Fruit fly (Drosophila melanogaster) whole organism, embryonic: Measurements from ENCODE around the gene CG34427.

Experiments used
- Abd-B ChIP-seq: fragments of 200-800 bp; sonication (Bioruptor generic); optimal IDR thresholded peaks from 2 replicates; lab custom pipeline; 2018; ENCODE audit warnings: missing biosample characterization, mild to moderate bottlenecking, missing genetic modification characterization, moderate library complexity
- Antp ChIP-seq: fragments of 200-800 bp; sonication (Bioruptor generic); optimal IDR thresholded peaks from 3 replicates; lab custom pipeline; 2016; ENCODE audit warnings: missing biosample characterization, missing genetic modification characterization
- Awh ChIP-seq: fragments of 200-800 bp; sonication (Bioruptor generic); IDR thresholded peaks from 2 replicates; pipeline ENCODE4, ENCODE4 v1.3.6; 2022; ENCODE audit warnings: missing biosample characterization, missing genetic modification characterization
- B-H1 ChIP-seq: fragments of 200-800 bp; sonication (Bioruptor generic); IDR thresholded peaks from 3 replicates; pipeline ENCODE4 v1.3.6; 2022; ENCODE audit warnings: missing biosample characterization, missing genetic modification characterization
- CG10274 ChIP-seq: fragments of 200-800 bp; sonication (Bioruptor generic); optimal IDR thresholded peaks from 3 replicates; lab custom pipeline; 2017; ENCODE audit warnings: missing biosample characterization, mild to moderate bottlenecking, missing genetic modification characterization
- CG10366 ChIP-seq: fragments of 200-800 bp; sonication (Bioruptor generic); IDR thresholded peaks from 2 replicates; pipeline ENCODE4 v1.3.6; 2022; ENCODE audit warnings: missing biosample characterization, missing genetic modification characterization
- CG11696 ChIP-seq: fragments of 200-800 bp; sonication (Bioruptor generic); IDR thresholded peaks from 2 replicates; pipeline ENCODE4 v1.3.6; 2022; ENCODE audit warnings: missing biosample characterization, missing genetic modification characterization
- CG11723 ChIP-seq: fragments of 200-800 bp; sonication (Bioruptor generic); optimal IDR thresholded peaks from 2 replicates; lab custom pipeline; 2017; ENCODE audit warnings: missing biosample characterization, mild to moderate bottlenecking, missing genetic modification characterization
- CG12104 ChIP-seq: fragments of 200-800 bp; sonication (Bioruptor generic); optimal IDR thresholded peaks from 3 replicates; lab custom pipeline; 2016; ENCODE audit warnings: missing biosample characterization, missing genetic modification characterization
- CG14441 ChIP-seq: fragments of 200-800 bp; sonication (Bioruptor generic); IDR thresholded peaks from 2 replicates; pipeline ENCODE4 v1.3.6; 2022; ENCODE audit warnings: missing biosample characterization, missing genetic modification characterization
- CG14710 ChIP-seq: fragments of 200-800 bp; sonication (Bioruptor generic); optimal IDR thresholded peaks from 3 replicates; lab custom pipeline; 2019; ENCODE audit warnings: missing biosample characterization, mild to moderate bottlenecking, missing genetic modification characterization, moderate library complexity
- CG5953 ChIP-seq: fragments of 200-800 bp; sonication (Bioruptor generic); IDR thresholded peaks from 2 replicates; pipeline ENCODE4 v1.3.6; 2022; ENCODE audit warnings: missing biosample characterization, missing genetic modification characterization
- CG7963 ChIP-seq: fragments of 200-800 bp; sonication (Bioruptor generic); IDR thresholded peaks from 3 replicates; pipeline ENCODE4 v1.3.6; 2022; ENCODE audit warnings: missing biosample characterization, missing genetic modification characterization; ENCODE audit not compliant: partially characterized antibody
- CG8388 ChIP-seq: fragments of 200-800 bp; sonication (Bioruptor generic); optimal IDR thresholded peaks from 2 replicates; lab custom pipeline; 2019; ENCODE audit warnings: missing biosample characterization, mild to moderate bottlenecking, missing genetic modification characterization, moderate library complexity
- D ChIP-seq, 2 experiments: fragments of 200-800 bp in 1 of 2; fragments of >200 bp in 1 of 2; sonication (Bioruptor generic) in 1 of 2; optimal IDR thresholded peaks; 2 replicates in 1 of 2; 3 replicates in 1 of 2; lab custom pipeline; 2017; ENCODE audit warnings: mild to moderate bottlenecking in 1 of 2, missing biosample characterization in 1 of 2, missing genetic modification characterization in 1 of 2, missing genetic modification reagents in 1 of 2
- D19A ChIP-seq: fragments of 200-800 bp; optimal IDR thresholded peaks from 3 replicates; lab custom pipeline; 2019; ENCODE audit warnings: missing biosample characterization, mild to moderate bottlenecking, missing genetic modification characterization, moderate library complexity
- Ets65A ChIP-seq: fragments of 200-800 bp; sonication (Bioruptor generic); peaks from one replicate; lab custom pipeline; 2016; ENCODE audit warnings: missing biosample characterization, missing genetic modification characterization
- H2.0 ChIP-seq: fragments of 200-800 bp; sonication (Bioruptor generic); IDR thresholded peaks from 2 replicates; pipeline ENCODE4 v1.3.6; 2022; ENCODE audit warnings: missing biosample characterization, missing genetic modification characterization
- HLH3B ChIP-seq: fragments of 200-800 bp; sonication (Bioruptor generic); IDR thresholded peaks from 2 replicates; pipeline ENCODE4 v1.3.6; 2022; ENCODE audit warnings: missing biosample characterization, missing genetic modification characterization
- HLHmδ ChIP-seq: fragments of 200-800 bp; sonication (Bioruptor generic); optimal IDR thresholded peaks from 2 replicates; lab custom pipeline; 2018; ENCODE audit warnings: missing biosample characterization, mild to moderate bottlenecking, missing genetic modification characterization, moderate library complexity
- HmgZ ChIP-seq: fragments of 200-800 bp; sonication (Bioruptor generic); optimal IDR thresholded peaks from 2 replicates; lab custom pipeline; 2018; ENCODE audit warnings: missing biosample characterization, mild to moderate bottlenecking, missing genetic modification characterization
- Hr78 ChIP-seq, 2 experiments: fragments of 200-800 bp in 1 of 2; fragments of >200 bp in 1 of 2; sonication (Bioruptor generic) in 1 of 2; optimal IDR thresholded peaks; 2 replicates each; lab custom pipeline; 2017 to 2019; ENCODE audit warnings: missing biosample characterization in 2 of 2, missing genetic modification characterization in 2 of 2, mild to moderate bottlenecking in 1 of 2, moderate library complexity in 1 of 2
- Mrtf ChIP-seq: fragments of 200-800 bp; sonication (Bioruptor generic); IDR thresholded peaks from 3 replicates; pipeline ENCODE4 v1.3.6; 2022; ENCODE audit warnings: missing biosample characterization, missing genetic modification characterization
- Optix ChIP-seq: fragments of 200-800 bp; sonication (Bioruptor generic); IDR thresholded peaks from 3 replicates; pipeline ENCODE4 v1.3.6; 2022; ENCODE audit warnings: missing biosample characterization, missing genetic modification characterization
- PHDP ChIP-seq: fragments of 200-800 bp; sonication (Bioruptor generic); optimal IDR thresholded peaks from 3 replicates; lab custom pipeline; 2018; ENCODE audit warnings: missing biosample characterization, mild to moderate bottlenecking, missing genetic modification characterization, moderate library complexity
- Xrp1 ChIP-seq: fragments of 200-800 bp; sonication (Bioruptor generic); IDR thresholded peaks from 2 replicates; pipeline ENCODE4 v1.3.6; 2022; ENCODE audit warnings: missing biosample characterization, missing genetic modification characterization
- amos ChIP-seq: fragments of 200-800 bp; sonication (Bioruptor generic); IDR thresholded peaks from 2 replicates; pipeline ENCODE4 v1.3.6; 2022; ENCODE audit warnings: missing biosample characterization, missing genetic modification characterization; ENCODE audit not compliant: partially characterized antibody
- ap ChIP-seq: fragments of 200-800 bp; sonication (Bioruptor generic); IDR thresholded peaks from 2 replicates; pipeline ENCODE4 v1.3.6; 2022; ENCODE audit warnings: missing biosample characterization, missing genetic modification characterization
- ase ChIP-seq: fragments of 200-800 bp; sonication (Bioruptor generic); IDR thresholded peaks from 3 replicates; pipeline ENCODE4 v1.3.6; 2022; ENCODE audit warnings: missing biosample characterization, missing genetic modification characterization
- bigmax ChIP-seq: fragments of 200-800 bp; sonication (Bioruptor generic); optimal IDR thresholded peaks from 2 replicates; lab custom pipeline; 2018; ENCODE audit warnings: missing biosample characterization, mild to moderate bottlenecking, missing genetic modification characterization
- bowl ChIP-seq: fragments of 200-800 bp; sonication (Bioruptor generic); IDR thresholded peaks from 2 replicates; pipeline ENCODE4 v1.3.6; 2022; ENCODE audit warnings: missing biosample characterization, missing genetic modification characterization
- ci ChIP-seq: fragments of 200-800 bp; sonication (Bioruptor generic); IDR thresholded peaks from 3 replicates; pipeline ENCODE4 v1.3.6; 2022; ENCODE audit warnings: missing biosample characterization, missing genetic modification characterization
- croc ChIP-seq: fragments of 200-800 bp; sonication (Bioruptor generic); conservative IDR thresholded peaks from 3 replicates; pipeline ENCODE4 v1.3.6; 2022; ENCODE audit warnings: missing biosample characterization, missing genetic modification characterization
- cwo ChIP-seq: fragments of 200-800 bp; sonication (Bioruptor generic); optimal IDR thresholded peaks from 3 replicates; lab custom pipeline; 2017; ENCODE audit warnings: missing biosample characterization, missing genetic modification characterization, mild to moderate bottlenecking, moderate library complexity, missing genetic modification reagents
- esg ChIP-seq: fragments of 200-800 bp; sonication (Bioruptor generic); conservative IDR thresholded peaks from 2 replicates; pipeline ENCODE4 v1.3.6; 2022; ENCODE audit warnings: missing biosample characterization, missing genetic modification characterization
- gro ChIP-seq: fragments of 200-800 bp; sonication (Bioruptor generic); optimal IDR thresholded peaks from 2 replicates; lab custom pipeline; 2016; ENCODE audit warnings: missing biosample characterization, missing genetic modification characterization
- onecut ChIP-seq: fragments of 200-800 bp; sonication (Bioruptor generic); IDR thresholded peaks from 2 replicates; pipeline ENCODE4 v1.3.6; 2022; ENCODE audit warnings: missing biosample characterization, missing genetic modification characterization
- pan ChIP-seq, 4 experiments: fragments of >200 bp in 3 of 4; fragments of 200-800 bp in 1 of 4; sonication (Bioruptor generic) in 1 of 4; optimal IDR thresholded peaks in 3 of 4; IDR thresholded peaks in 1 of 4; 2 replicates each; pipeline versions ENCODE4 v1.3.6 to Lab custom; 2017 to 2022; ENCODE audit warnings: missing biosample characterization in 2 of 4, missing genetic modification characterization in 2 of 4, mixed read lengths in 1 of 4
- prd ChIP-seq, 3 experiments: fragments of >200 bp in 2 of 3; fragments of 200-800 bp in 1 of 3; sonication (Bioruptor generic) in 1 of 3; optimal IDR thresholded peaks in 2 of 3; IDR thresholded peaks in 1 of 3; 2 replicates in 2 of 3; 3 replicates in 1 of 3; pipeline versions ENCODE4 v1.3.6 to Lab custom; 2017 to 2022; ENCODE audit warnings: missing biosample characterization in 1 of 3, missing genetic modification characterization in 1 of 3
- pum ChIP-seq: fragments of 200-800 bp; sonication (Bioruptor generic); optimal IDR thresholded peaks from 2 replicates; lab custom pipeline; 2016; ENCODE audit warnings: missing biosample characterization, missing genetic modification characterization
- salm ChIP-seq: fragments of 200-800 bp; sonication (Bioruptor generic); optimal IDR thresholded peaks from 2 replicates; lab custom pipeline; 2018; ENCODE audit warnings: missing biosample characterization, mild to moderate bottlenecking, missing genetic modification characterization
- seq ChIP-seq: fragments of 200-800 bp; sonication (Bioruptor generic); IDR thresholded peaks from 2 replicates; pipeline ENCODE4 v1.3.6; 2022; ENCODE audit warnings: missing biosample characterization, missing genetic modification characterization
- sna ChIP-seq: fragments of 200-800 bp; sonication (Bioruptor generic); IDR thresholded peaks from 2 replicates; pipeline ENCODE4 v1.3.6; 2022; ENCODE audit warnings: missing biosample characterization, missing genetic modification characterization; ENCODE audit not compliant: partially characterized antibody
- sr ChIP-seq: fragments of 200-800 bp; sonication (Bioruptor generic); IDR thresholded peaks from 3 replicates; pipeline ENCODE4 v1.3.6; 2022; ENCODE audit warnings: missing biosample characterization, missing genetic modification characterization
- ttk ChIP-seq: fragments of 200-800 bp; sonication (Bioruptor generic); IDR thresholded peaks from 2 replicates; pipeline ENCODE4 v2.1.2; 2022; ENCODE audit warnings: missing biosample characterization, missing genetic modification characterization
- tx ChIP-seq: fragments of 200-800 bp; sonication (Bioruptor generic); optimal IDR thresholded peaks from 2 replicates; lab custom pipeline; 2016; ENCODE audit warnings: missing biosample characterization, missing genetic modification characterization
- vvl ChIP-seq: fragments of 200-800 bp; sonication (Bioruptor generic); IDR thresholded peaks from 2 replicates; pipeline ENCODE4 v1.3.6; 2022; ENCODE audit warnings: missing biosample characterization, missing genetic modification characterization
- wor ChIP-seq: fragments of 200-800 bp; sonication (Bioruptor generic); IDR thresholded peaks from 2 replicates; pipeline ENCODE4 v1.3.6; 2022; ENCODE audit warnings: missing biosample characterization, missing genetic modification characterization
- zf30C ChIP-seq: fragments of 200-800 bp; sonication (Bioruptor generic); optimal IDR thresholded peaks from 3 replicates; lab custom pipeline; 2018; ENCODE audit warnings: missing biosample characterization, mild to moderate bottlenecking, missing genetic modification characterization

CG34427 gene

dm6 chr3L:8765493-8765892, 39.1 kb upstream of the CG34427 start (continued):
- TF ChIP-seq pan (optimal IDR thresholded peaks at IDR 0.05; lab: Kevin White, UChicago) (no peak), pan (GFP tag; optimal IDR thresholded peaks at IDR 0.05 in 1 of 2, IDR thresholded peaks at IDR 0.05 in 1 of 2) (peak in 1 of 2 experiments; percentile 35), CG8388 (peak; percentile 69), CG11723 (GFP tag; lab: Kevin White, UChicago) (no peak), ci (peak; percentile 88), B-H1 (GFP tag; lab: Robert Waterston, UW) (peak; percentile 13; the same call in 2 of the 3 replicates), Optix (peak; percentile 54; the same call in 1 of the 3 replicates), D (optimal IDR thresholded peaks at IDR 0.05; lab: Kevin White, UChicago) (no peak), D (GFP tag; optimal IDR thresholded peaks at IDR 0.05; lab: Kevin White, UChicago) (no peak), PHDP (tag; lab: Kevin White, UChicago) (no peak), bigmax (GFP tag; lab: Kevin White, UChicago) (no peak), esg (GFP tag; lab: Robert Waterston, UW) (peak; percentile 14; the same call in 1 of the 2 replicates), Xrp1 (GFP tag; lab: Robert Waterston, UW) (peak; percentile 67), CG12104 (no peak), croc (peak; percentile 12), bowl (peak; percentile 40; the same call in 1 of the 2 replicates), HLHmδ (GFP tag; lab: Kevin White, UChicago) (no peak), HmgZ (tag; lab: Kevin White, UChicago) (no peak), sna (no peak), prd (optimal IDR thresholded peaks at IDR 0.05; lab: Kevin White, UChicago) (no peak), prd (GFP tag; IDR thresholded peaks at IDR 0.05; lab: Robert Waterston, UW) (peak; percentile 18; the same call in 2 of the 3 replicates), Hr78 (GFP tag; optimal IDR thresholded peaks at IDR 0.05; lab: Kevin White, UChicago) (peak in 1 of 2 experiments; percentile 42), seq (GFP tag; lab: Robert Waterston, UW) (peak; percentile 9), pum (GFP tag; lab: Kevin White, UChicago) (no peak), amos (GFP tag; lab: Robert Waterston, UW) (no peak), gro (GFP tag; lab: Kevin White, UChicago) (no peak), Abd-B (GFP tag; lab: Kevin White, UChicago) (no peak), cwo (GFP tag; lab: Kevin White, UChicago) (no peak), wor (peak; percentile 53), ap (GFP tag; lab: Robert Waterston, UW) (peak; percentile 67), HLH3B (GFP tag; lab: Robert Waterston, UW) (peak; percentile 40), CG14441 (GFP tag; lab: Robert Waterston, UW) (peak; percentile 42; the same call in 1 of the 2 replicates), Ets65A (GFP tag; lab: Kevin White, UChicago) (peak; percentile 92), ttk (peak; percentile 62), Antp (no peak), tx (GFP tag; lab: Kevin White, UChicago) (no peak), ase (GFP tag; lab: Robert Waterston, UW) (peak; percentile 31; the same call in 2 of the 3 replicates), CG10366 (GFP tag; lab: Robert Waterston, UW) (peak; percentile 54), H2.0 (peak; percentile 74), salm (no peak), sr (GFP tag; lab: Robert Waterston, UW) (0 out of 3 replicates have a peak, but pooled peaks have one; percentile 17), Mrtf (GFP tag; lab: Robert Waterston, UW) (peak; percentile 39; the same call in 1 of the 3 replicates), D19A (tag; lab: Kevin White, UChicago) (no peak), Awh (GFP tag; lab: Robert Waterston, UW) (peak; percentile 70), CG5953 (GFP tag; lab: Robert Waterston, UW) (peak; percentile 59), vvl (GFP tag; lab: Robert Waterston, UW) (peak; percentile 71), CG11696 (GFP tag; lab: Robert Waterston, UW) (0 out of 2 replicates have a peak, but pooled peaks have one; percentile 8), zf30C (peak; percentile 71), CG7963 (no peak), onecut (GFP tag; lab: Robert Waterston, UW) (no peak; the same call in 1 of the 2 replicates), CG10274 (no peak), CG14710 (peak; percentile 37)
